Fruit fly (Drosophila melanogaster) whole organism, embryonic: ENCODE measurements around the gene Acsx4.
A peak's percentile ranks its signal among the peaks of the same experiment; 100 is the strongest.

Experiments used
- Awh ChIP-seq: fragments of 200-800 bp; sonication (Bioruptor generic); IDR thresholded peaks from 2 replicates; pipeline ENCODE4, ENCODE4 v1.3.6; 2022; ENCODE audit warnings: missing biosample characterization, missing genetic modification characterization
- Bdp1 ChIP-seq: fragments of 200-800 bp; sonication (Bioruptor generic); optimal IDR thresholded peaks from 3 replicates; lab custom pipeline; 2016; ENCODE audit warnings: missing biosample characterization, missing genetic modification characterization
- Blimp-1 ChIP-seq: fragments of 200-800 bp; sonication (Bioruptor generic); optimal IDR thresholded peaks from 3 replicates; lab custom pipeline; 2018; ENCODE audit warnings: missing biosample characterization, missing genetic modification characterization, mild to moderate bottlenecking, moderate library complexity, missing genetic modification reagents
- C15 ChIP-seq: fragments of 200-800 bp; sonication (Bioruptor generic); IDR thresholded peaks from 3 replicates; pipeline ENCODE4 v1.3.6; 2022; ENCODE audit warnings: missing biosample characterization, missing genetic modification characterization
- CG10209 ChIP-seq: fragments of 200-800 bp; sonication (Bioruptor generic); optimal IDR thresholded peaks from 3 replicates; lab custom pipeline; 2017; ENCODE audit warnings: missing biosample characterization, mild to moderate bottlenecking, missing genetic modification characterization, missing genetic modification reagents
- CG11085 ChIP-seq: fragments of 200-800 bp; sonication (Bioruptor generic); IDR thresholded peaks from 2 replicates; pipeline ENCODE4 v1.3.6; 2022; ENCODE audit warnings: missing biosample characterization, missing genetic modification characterization
- CG12299 ChIP-seq: fragments of 200-800 bp; sonication (Bioruptor generic); optimal IDR thresholded peaks from 2 replicates; lab custom pipeline; 2018; ENCODE audit warnings: missing biosample characterization, mild to moderate bottlenecking, missing genetic modification characterization
- CG15479 ChIP-seq: fragments of 200-800 bp; sonication (Bioruptor generic); optimal IDR thresholded peaks from 3 replicates; lab custom pipeline; 2019; ENCODE audit warnings: missing biosample characterization, mild to moderate bottlenecking, missing genetic modification characterization, moderate library complexity
- CG17361 ChIP-seq: fragments of 200-800 bp; sonication (Bioruptor generic); IDR thresholded peaks from 3 replicates; pipeline ENCODE4 v1.3.6; 2022; ENCODE audit warnings: missing biosample characterization, missing genetic modification characterization
- CG18011 ChIP-seq: fragments of 200-800 bp; sonication (Bioruptor generic); optimal IDR thresholded peaks from 2 replicates; lab custom pipeline; 2017; ENCODE audit warnings: missing biosample characterization, missing genetic modification characterization, mild to moderate bottlenecking, moderate library complexity, missing genotype
- CG18262 ChIP-seq: fragments of 200-800 bp; optimal IDR thresholded peaks from 3 replicates; lab custom pipeline; 2019; ENCODE audit warnings: missing biosample characterization, mild to moderate bottlenecking, missing genetic modification characterization, moderate library complexity
- CG2199 ChIP-seq: fragments of 200-800 bp; sonication (Bioruptor generic); IDR thresholded peaks from 3 replicates; pipeline ENCODE4 v1.3.6; 2022; ENCODE audit warnings: missing biosample characterization, missing genetic modification characterization
- CG2712 ChIP-seq: fragments of 200-800 bp; optimal IDR thresholded peaks from 3 replicates; lab custom pipeline; 2019; ENCODE audit warnings: missing biosample characterization, mild to moderate bottlenecking, missing genetic modification characterization, moderate library complexity
- CG31441 ChIP-seq: fragments of 200-800 bp; sonication (Bioruptor generic); IDR thresholded peaks from 2 replicates; pipeline ENCODE4 v1.3.6; 2022; ENCODE audit warnings: missing biosample characterization, missing genetic modification characterization
- CG6689 ChIP-seq: fragments of 200-800 bp; sonication (Bioruptor generic); IDR thresholded peaks from 2 replicates; pipeline ENCODE4 v1.3.6; 2022; ENCODE audit warnings: missing biosample characterization, missing genetic modification characterization
- Camta ChIP-seq: fragments of 200-800 bp; sonication (Bioruptor generic); optimal IDR thresholded peaks from 2 replicates; lab custom pipeline; 2016; ENCODE audit warnings: missing biosample characterization, missing genetic modification characterization
- Drgx ChIP-seq: fragments of 200-800 bp; sonication (Bioruptor generic); IDR thresholded peaks from 2 replicates; pipeline ENCODE4 v1.3.6; 2022; ENCODE audit warnings: missing biosample characterization, missing genetic modification characterization
- Ets65A ChIP-seq: fragments of 200-800 bp; sonication (Bioruptor generic); peaks from one replicate; lab custom pipeline; 2016; ENCODE audit warnings: missing biosample characterization, missing genetic modification characterization
- HHEX ChIP-seq: fragments of 200-800 bp; sonication (Bioruptor generic); optimal IDR thresholded peaks from 3 replicates; lab custom pipeline; 2017; ENCODE audit warnings: missing biosample characterization, mild to moderate bottlenecking, missing genetic modification characterization, missing genetic modification reagents
- Hr78 ChIP-seq, 2 experiments: fragments of 200-800 bp in 1 of 2; fragments of >200 bp in 1 of 2; sonication (Bioruptor generic) in 1 of 2; optimal IDR thresholded peaks; 2 replicates each; lab custom pipeline; 2017 to 2019; ENCODE audit warnings: missing biosample characterization in 2 of 2, missing genetic modification characterization in 2 of 2, mild to moderate bottlenecking in 1 of 2, moderate library complexity in 1 of 2
- MESR4 ChIP-seq: fragments of 200-800 bp; sonication (Bioruptor generic); optimal IDR thresholded peaks from 2 replicates; lab custom pipeline; 2018; ENCODE audit warnings: missing biosample characterization, mild to moderate bottlenecking, missing genetic modification characterization, moderate library complexity
- Mad ChIP-seq: fragments of 200-800 bp; sonication (Bioruptor generic); optimal IDR thresholded peaks from 2 replicates; lab custom pipeline; 2016; ENCODE audit warnings: missing biosample characterization, missing genetic modification characterization
- Med ChIP-seq: fragments of 200-800 bp; sonication (Bioruptor generic); peaks from one replicate; lab custom pipeline; 2016; ENCODE audit warnings: missing biosample characterization, missing genetic modification characterization, mild to moderate bottlenecking, inconsistent platforms, moderate library complexity
- Optix ChIP-seq: fragments of 200-800 bp; sonication (Bioruptor generic); IDR thresholded peaks from 3 replicates; pipeline ENCODE4 v1.3.6; 2022; ENCODE audit warnings: missing biosample characterization, missing genetic modification characterization
- caup ChIP-seq: fragments of 200-800 bp; sonication (Bioruptor generic); optimal IDR thresholded peaks from 3 replicates; lab custom pipeline; 2017; ENCODE audit warnings: missing biosample characterization, mild to moderate bottlenecking, missing genetic modification characterization, moderate library complexity; ENCODE audit not compliant: severe bottlenecking
- cg ChIP-seq: fragments of 200-800 bp; sonication (Bioruptor generic); optimal IDR thresholded peaks from 3 replicates; lab custom pipeline; 2019; ENCODE audit warnings: missing biosample characterization, mild to moderate bottlenecking, missing genetic modification characterization, moderate library complexity
- crp ChIP-seq, 2 experiments: fragments of 200-800 bp; sonication (Bioruptor generic); optimal IDR thresholded peaks; 2 replicates in 1 of 2; 3 replicates in 1 of 2; lab custom pipeline; 2017; ENCODE audit warnings: missing biosample characterization in 2 of 2, missing genetic modification characterization in 2 of 2, mild to moderate bottlenecking in 1 of 2, moderate library complexity in 1 of 2
- dmrt11E ChIP-seq: fragments of 200-800 bp; sonication (Bioruptor generic); optimal IDR thresholded peaks from 3 replicates; lab custom pipeline; 2018; ENCODE audit warnings: missing biosample characterization, mild to moderate bottlenecking, missing genetic modification characterization, moderate library complexity
- gem ChIP-seq: fragments of 200-800 bp; sonication (Bioruptor generic); optimal IDR thresholded peaks from 2 replicates; lab custom pipeline; 2019; ENCODE audit warnings: missing biosample characterization, mild to moderate bottlenecking, missing genetic modification characterization, moderate library complexity
- gsb-n ChIP-seq: fragments of 200-800 bp; sonication (Bioruptor generic); optimal IDR thresholded peaks from 3 replicates; lab custom pipeline; 2018; ENCODE audit warnings: missing biosample characterization, mild to moderate bottlenecking, missing genetic modification characterization
- kay ChIP-seq: fragments of 200-800 bp; sonication (Bioruptor generic); optimal IDR thresholded peaks from 2 replicates; lab custom pipeline; 2016; ENCODE audit warnings: missing biosample characterization, missing genetic modification characterization
- knrl ChIP-seq: fragments of 200-800 bp; sonication (Bioruptor generic); IDR thresholded peaks from 3 replicates; pipeline ENCODE4 v1.3.6; 2022; ENCODE audit warnings: missing biosample characterization, missing genetic modification characterization; ENCODE audit not compliant: partially characterized antibody
- oc ChIP-seq: fragments of 200-800 bp; sonication (Bioruptor generic); optimal IDR thresholded peaks from 2 replicates; lab custom pipeline; 2018; ENCODE audit warnings: missing biosample characterization, mild to moderate bottlenecking, missing genetic modification characterization, moderate library complexity
- phol ChIP-seq: fragments of 200-800 bp; sonication (Bioruptor generic); optimal IDR thresholded peaks from 3 replicates; lab custom pipeline; 2018; ENCODE audit warnings: missing biosample characterization, mild to moderate bottlenecking, missing genetic modification characterization, moderate library complexity
- pnt ChIP-seq: fragments of 200-800 bp; sonication (Bioruptor generic); optimal IDR thresholded peaks from 3 replicates; lab custom pipeline; 2016; ENCODE audit warnings: missing biosample characterization, missing genetic modification characterization
- row ChIP-seq: fragments of 200-800 bp; sonication (Bioruptor generic); IDR thresholded peaks from 3 replicates; pipeline ENCODE4 v1.3.6; 2022; ENCODE audit warnings: missing biosample characterization, missing genetic modification characterization
- sd ChIP-seq: fragments of 200-800 bp; sonication (Bioruptor generic); optimal IDR thresholded peaks from 3 replicates; lab custom pipeline; 2018; ENCODE audit warnings: missing biosample characterization, mild to moderate bottlenecking, missing genetic modification characterization, moderate library complexity
- trem ChIP-seq: fragments of 200-800 bp; optimal IDR thresholded peaks from 3 replicates; lab custom pipeline; 2019; ENCODE audit warnings: missing biosample characterization, mild to moderate bottlenecking, missing genetic modification characterization, moderate library complexity

The Acsx4 gene

dm6 chr3R:19804905-19805304 lies 21.6 kb downstream of the Acsx4 start:
- TF ChIP-seq Camta (GFP tag; lab: Kevin White, UChicago) (no peak), knrl (GFP tag; lab: Robert Waterston, UW) (no peak), CG12299 (tag; lab: Kevin White, UChicago) (no peak), CG18011 (GFP tag; lab: Kevin White, UChicago) (no peak), oc (tag; lab: Kevin White, UChicago) (peak; percentile 69), trem (no peak), CG11085 (GFP tag; lab: Robert Waterston, UW) (no peak), sd (tag; lab: Kevin White, UChicago) (no peak), row (GFP tag; lab: Robert Waterston, UW) (no peak), Blimp-1 (GFP tag; lab: Kevin White, UChicago) (peak; percentile 51), pnt (GFP tag; lab: Kevin White, UChicago) (no peak), Awh (GFP tag; lab: Robert Waterston, UW) (peak; percentile 57), CG6689 (no peak), CG10209 (GFP tag; lab: Kevin White, UChicago) (no peak)

dm6 chr3R:19807148-19807547 lies 23.8 kb downstream of the Acsx4 start:
- TF ChIP-seq crp (GFP tag; optimal IDR thresholded peaks at IDR 0.05; lab: Kevin White, UChicago), result no peak
- peak in 1 of 2 experiments; percentile 79 for TF ChIP-seq Hr78 (GFP tag; optimal IDR thresholded peaks at IDR 0.05; lab: Kevin White, UChicago)
- peak; percentile 51 for TF ChIP-seq Med (GFP tag; lab: Kevin White, UChicago)
- peak; percentile 15 for TF ChIP-seq gsb-n (tag; lab: Kevin White, UChicago)
- TF ChIP-seq cg (GFP tag; lab: Kevin White, UChicago), result no peak
- TF ChIP-seq C15, result no peak
- TF ChIP-seq CG2199, result no peak

DNA sequence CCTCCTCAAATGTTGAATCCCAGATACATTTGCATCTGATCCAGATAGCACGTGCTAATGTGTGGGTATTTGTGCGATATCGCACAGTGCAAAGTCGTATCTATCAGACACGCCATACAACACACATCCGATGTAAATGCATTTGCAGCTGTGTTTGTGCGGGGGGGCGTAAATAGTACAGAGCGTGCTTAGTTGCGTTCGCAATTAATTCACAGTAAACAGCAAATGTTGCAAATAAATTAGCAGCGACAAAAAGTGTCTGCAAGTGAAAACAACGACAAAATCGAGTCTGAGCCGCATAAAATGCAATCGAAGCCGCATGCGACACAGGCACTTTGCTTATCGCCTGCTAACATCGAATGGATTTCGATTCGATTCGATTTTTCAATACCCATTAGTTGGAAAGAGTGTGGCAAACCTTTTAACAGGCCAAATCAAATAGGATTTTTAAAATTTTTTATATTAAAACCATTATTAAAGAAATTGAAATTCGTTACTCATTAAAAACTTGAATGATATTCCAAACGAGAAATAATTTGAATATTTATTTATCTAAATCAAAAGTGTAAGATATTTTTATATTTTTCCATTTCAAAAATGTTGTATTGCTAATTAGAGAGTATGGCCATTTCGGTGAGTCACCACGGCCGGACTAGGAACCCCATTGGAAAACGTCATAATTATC lies 24.6 kb downstream of the Acsx4 start:
- no peak for TF ChIP-seq trem
- TF ChIP-seq CG17361 (GFP tag; lab: Robert Waterston, UW), result peak; percentile 49; the same call in 2 of the 3 replicates
- no peak for TF ChIP-seq Optix (GFP tag; lab: Robert Waterston, UW)
- peak; percentile 82 for TF ChIP-seq Ets65A
- TF ChIP-seq CG31441, result peak; percentile 46; the same call in 1 of the 2 replicates
- TF ChIP-seq caup, result no peak
- peak; percentile 4 for TF ChIP-seq gem (tag; lab: Kevin White, UChicago)
- peak; percentile 0 for TF ChIP-seq phol (tag; lab: Kevin White, UChicago)
- peak; percentile 22; the same call in 1 of the 2 replicates for TF ChIP-seq Drgx (GFP tag; lab: Robert Waterston, UW)
- TF ChIP-seq Bdp1 (GFP tag; lab: Kevin White, UChicago), result no peak
- peak; percentile 32 for TF ChIP-seq dmrt11E
- no peak for TF ChIP-seq MESR4 (GFP tag; lab: Kevin White, UChicago)
- TF ChIP-seq CG2712 (tag; lab: Kevin White, UChicago), result peak; percentile 43
- peak; percentile 18 for TF ChIP-seq CG15479 (GFP tag; lab: Kevin White, UChicago)
- TF ChIP-seq HHEX (GFP tag; lab: Kevin White, UChicago), result no peak
- TF ChIP-seq kay, result no peak
- TF ChIP-seq Mad, result no peak
- TF ChIP-seq CG18262, result peak; percentile 50
